Worm (Caenorhabditis elegans): ENCODE data around the gene ptp-2.
"Not testable (repeated sequence)": the region's sequence is repeated elsewhere in the genome, so short reads cannot be mapped to it uniquely, and the experiment has no call there.

ptp-2 gene

ce11 chrII:5873564-5874070, 44.8 kb upstream of the ptp-2 start, which contains the start of gene tex-2 (continued):
- TF ChIP-seq unc-130 (GFP tag; optimal IDR thresholded peaks at IDR 0.05) = no peak
- TF ChIP-seq D2030.7 (GFP tag; IDR thresholded peaks at IDR 0.05) = peak; percentile 39; the same call in 1 of the 2 replicates
- TF ChIP-seq Y53F4B.3 (GFP tag; IDR thresholded peaks at IDR 0.05) = no peak
- peak in 1 of 2 experiments; percentile 12 for TF ChIP-seq let-607 (tag; optimal IDR thresholded peaks at IDR 0.05)
- TF ChIP-seq mxl-1 (tag; optimal IDR thresholded peaks at IDR 0.05) = no peak
- TF ChIP-seq egrh-3 (GFP tag; IDR thresholded peaks at IDR 0.05) = no peak
- TF ChIP-seq B0019.2 (GFP tag; conservative IDR thresholded peaks at IDR 0.05) = no peak
- TF ChIP-seq mes-4 (tag; optimal IDR thresholded peaks at IDR 0.05) = no peak
- TF ChIP-seq tbx-9 (tag; optimal IDR thresholded peaks at IDR 0.05; ENCODE audit: borderline replicate concordance) = no peak

DNA sequence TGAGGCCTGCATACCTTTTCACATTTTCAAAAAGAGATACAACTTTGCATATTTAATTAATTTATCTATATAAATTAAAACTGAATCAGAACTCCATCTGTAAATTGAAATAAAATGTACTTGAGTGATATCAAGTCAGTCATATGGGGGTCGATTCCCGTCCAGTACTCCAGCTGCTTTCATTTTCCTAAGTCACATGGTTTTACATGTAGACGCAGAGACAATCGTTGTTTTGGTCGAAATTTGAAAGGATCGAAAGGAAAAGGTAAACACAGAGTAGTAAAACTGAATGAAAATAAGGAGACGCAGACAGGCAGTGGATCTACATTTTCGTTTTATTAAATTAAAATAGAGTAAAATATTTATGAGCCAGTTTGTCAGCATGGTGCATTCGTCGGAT, 44.3 kb upstream of the ptp-2 start:
- TF ChIP-seq nfya-1 (tag; optimal IDR thresholded peaks at IDR 0.05; ENCODE audit: borderline replicate concordance, insufficient read depth) = no peak
- TF ChIP-seq pha-4 (tag; optimal IDR thresholded peaks at IDR 0.05) = peak; percentile 26

DNA sequence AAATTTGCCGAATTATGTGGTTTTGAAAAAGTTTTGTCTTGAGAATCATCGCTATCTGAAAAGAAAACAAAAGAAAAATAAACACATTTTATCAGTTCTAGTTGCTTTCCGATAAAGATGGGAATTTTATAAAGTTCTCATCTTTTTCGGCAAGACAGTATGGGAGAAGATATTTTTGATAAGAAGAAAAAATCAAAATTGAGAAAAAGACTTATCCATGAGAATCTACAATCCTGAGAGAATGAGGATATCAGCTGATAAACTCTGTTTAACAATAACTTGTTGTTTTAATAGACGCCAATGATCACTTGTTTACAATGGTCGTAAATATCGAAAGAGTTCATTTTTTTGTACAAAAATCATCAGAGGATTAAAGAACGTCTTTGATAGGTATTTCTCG, 42.4 kb upstream of the ptp-2 start, which contains the start of gene F55C12.6:
TSS of gene F55C12.6 (minus strand) at position 101 of the 400 bp plus-strand sequence.
- TF ChIP-seq rec-8 (tag; optimal IDR thresholded peaks at IDR 0.05) (no peak), nfyb-1 (GFP tag; IDR thresholded peaks at IDR 0.05) (no peak)

DNA sequence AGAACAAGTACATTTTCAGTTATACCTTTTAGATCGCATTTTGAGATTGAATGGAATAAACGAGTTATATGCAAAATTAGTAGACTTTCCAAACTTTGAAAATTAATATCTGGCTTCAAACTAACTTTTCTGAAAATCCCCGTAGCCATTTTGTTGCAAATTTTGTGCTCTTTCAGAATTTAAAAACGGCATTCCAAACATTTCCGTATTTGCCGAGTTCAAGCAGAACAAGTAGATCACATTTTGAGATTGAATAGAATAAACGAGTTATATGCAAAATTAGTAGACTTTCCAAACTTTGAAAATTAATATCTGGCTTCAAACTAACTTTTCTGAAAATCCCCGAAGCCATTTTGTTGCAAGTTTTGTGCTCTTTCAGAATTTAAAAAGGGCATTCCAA, 41.9 kb upstream of the ptp-2 start, which contains the start of gene F55C12.2:
TSS of gene F55C12.2 (plus strand) at position 301 of the 400 bp plus-strand sequence.
- TF ChIP-seq F10E7.11 (tag; optimal IDR thresholded peaks at IDR 0.05); pbrm-1 (GFP tag; IDR thresholded peaks at IDR 0.05); B0019.2 (GFP tag; conservative IDR thresholded peaks at IDR 0.05): not testable (repeated sequence)

- no peak for TF ChIP-seq tbp1 (GFP tag; optimal IDR thresholded peaks at IDR 0.05)
- TF ChIP-seq lin-26 (GFP tag; IDR thresholded peaks at IDR 0.05) = 0 out of 2 replicates have a peak, but pooled peaks have one; percentile 25
Measured at ce11 chrII:5880677-5881076, 37.8 kb upstream of the ptp-2 start.

ce11 chrII:5884252-5884651, 34.2 kb upstream of the ptp-2 start, which contains the start of gene rfip-1:
TSS of gene rfip-1 (plus strand) at chrII:5884552.
- no peak for TF ChIP-seq snpc-4 (GFP tag; optimal IDR thresholded peaks at IDR 0.05)
- TF ChIP-seq snpc-4 (tag; optimal IDR thresholded peaks at IDR 0.05) = no peak
- no peak for TF ChIP-seq ceh-79 (tag; optimal IDR thresholded peaks at IDR 0.05)
- TF ChIP-seq rpc-1 (optimal IDR thresholded peaks at IDR 0.05) = no peak
- TF ChIP-seq rpc-1 (tag; optimal IDR thresholded peaks at IDR 0.05) = no peak
- no peak for TF ChIP-seq let-526 (GFP tag; IDR thresholded peaks at IDR 0.05)
- TF ChIP-seq rcor-1 (GFP tag; IDR thresholded peaks at IDR 0.05) = no peak
- no peak for TF ChIP-seq efl-1 (GFP tag; optimal IDR thresholded peaks at IDR 0.05)
- no peak for TF ChIP-seq snpc-1.1 (tag; optimal IDR thresholded peaks at IDR 0.05; ENCODE audit: insufficient read depth)
- TF ChIP-seq Y79H2A.3 (GFP tag; conservative IDR thresholded peaks at IDR 0.05) = no peak

Measured in whole organism, young adult.